Fruit fly (Drosophila melanogaster): ENCODE measurements around the gene CG12713.

Gene CG12713

DNA sequence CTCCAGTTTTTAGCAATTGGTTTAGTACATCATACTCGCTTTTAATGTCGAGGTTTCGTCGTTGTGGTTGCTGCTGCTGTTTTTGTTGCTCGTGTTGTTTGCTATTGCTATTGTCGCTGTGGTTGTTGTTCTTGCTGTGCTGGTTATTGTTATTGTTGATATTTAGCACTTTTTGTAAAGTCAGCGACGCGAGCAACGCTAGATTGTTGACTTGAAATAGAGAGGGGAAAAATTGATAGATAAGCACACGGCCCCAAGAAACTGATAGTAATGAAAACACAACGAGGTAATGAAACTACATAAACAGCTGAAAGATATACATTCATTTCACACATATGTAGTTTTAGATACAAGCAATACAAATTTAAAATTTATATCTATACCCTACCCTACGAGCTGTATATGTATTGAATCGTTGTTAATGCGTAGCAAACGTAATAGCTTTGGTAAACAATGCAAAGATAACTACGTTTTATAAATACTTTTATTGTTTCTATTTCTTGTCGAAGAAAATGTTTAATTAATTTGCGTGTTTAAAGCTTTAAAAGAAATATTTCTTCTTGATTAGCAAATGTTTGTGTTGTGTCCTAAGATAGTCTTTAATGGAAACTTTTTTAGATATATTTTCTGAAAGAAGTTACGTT lies 8.4 kb upstream of the CG12713 start (continued):
- TF ChIP-seq Sox100B (GFP tag; optimal IDR thresholded peaks at IDR 0.05) (peak; percentile 42), Hand (GFP tag; optimal IDR thresholded peaks at IDR 0.05) (no peak), MTF-1 (GFP tag; optimal IDR thresholded peaks at IDR 0.05; ENCODE audit: borderline replicate concordance) (peak; percentile 99), CG11456 (GFP tag; IDR thresholded peaks at IDR 0.05) (no peak), vvl (GFP tag; IDR thresholded peaks at IDR 0.05) (no peak), CG8388 (GFP tag; optimal IDR thresholded peaks at IDR 0.05) (no peak), Rx (GFP tag; IDR thresholded peaks at IDR 0.05) (no peak), gfzf (GFP tag; optimal IDR thresholded peaks at IDR 0.05) (no peak), CG6254 (GFP tag; optimal IDR thresholded peaks at IDR 0.05) (no peak), sc (optimal IDR thresholded peaks at IDR 0.05) (no peak), sc (GFP tag; optimal IDR thresholded peaks at IDR 0.05) (no peak), Dfd (GFP tag; optimal IDR thresholded peaks at IDR 0.05) (no peak), CG10321 (GFP tag; IDR thresholded peaks at IDR 0.05) (no peak), hkb (optimal IDR thresholded peaks at IDR 0.05) (no peak), hkb (GFP tag; IDR thresholded peaks at IDR 0.05) (no peak), zfh2 (GFP tag; optimal IDR thresholded peaks at IDR 0.05) (no peak), zen (tag; optimal IDR thresholded peaks at IDR 0.05) (no peak), CG17385 (GFP tag; optimal IDR thresholded peaks at IDR 0.05) (no peak), ems (GFP tag; optimal IDR thresholded peaks at IDR 0.05) (no peak), CG18764 (GFP tag; optimal IDR thresholded peaks at IDR 0.05) (no peak), B-H1 (GFP tag; IDR thresholded peaks at IDR 0.05) (no peak), Adf1 (GFP tag; IDR thresholded peaks at IDR 0.05) (no peak; the same call in 1 of the 2 replicates), nau (GFP tag; optimal IDR thresholded peaks at IDR 0.05) (peak; percentile 46), CG10267 (tag; optimal IDR thresholded peaks at IDR 0.05) (no peak), z (GFP tag; IDR thresholded peaks at IDR 0.05) (no peak), CG6791 (GFP tag; IDR thresholded peaks at IDR 0.05; ENCODE audit: partially characterized antibody) (no peak), dati (GFP tag; IDR thresholded peaks at IDR 0.05) (no peak), wek (GFP tag; optimal IDR thresholded peaks at IDR 0.05) (peak; percentile 5), CG42726 (GFP tag; IDR thresholded peaks at IDR 0.05; ENCODE audit: partially characterized antibody) (no peak), CG16813 (GFP tag; IDR thresholded peaks at IDR 0.05; ENCODE audit: partially characterized antibody) (no peak), trh (GFP tag; optimal IDR thresholded peaks at IDR 0.05) (no peak), pnt (GFP tag; optimal IDR thresholded peaks at IDR 0.05) (no peak), CG8290 (GFP tag; optimal IDR thresholded peaks at IDR 0.05) (no peak), CG8290 (tag; optimal IDR thresholded peaks at IDR 0.05) (peak in 1 of 2 experiments; percentile 40), MBD-R2 (GFP tag; IDR thresholded peaks at IDR 0.05) (no peak), CTCF (GFP tag; optimal IDR thresholded peaks at IDR 0.05) (no peak), fd64A (GFP tag; optimal IDR thresholded peaks at IDR 0.05) (peak; percentile 19), YL-1 (GFP tag; optimal IDR thresholded peaks at IDR 0.05) (peak; percentile 7), oc (tag; optimal IDR thresholded peaks at IDR 0.05) (no peak), Hmr (GFP tag; optimal IDR thresholded peaks at IDR 0.05) (peak; percentile 15), CG16779 (GFP tag; IDR thresholded peaks at IDR 0.05) (no peak), CG11695 (GFP tag; IDR thresholded peaks at IDR 0.05) (no peak), ftz-f1 (GFP tag; optimal IDR thresholded peaks at IDR 0.05) (no peak), bsh (GFP tag; optimal IDR thresholded peaks at IDR 0.05) (no peak), Six4 (GFP tag; optimal IDR thresholded peaks at IDR 0.05) (no peak), CG7556 (GFP tag; optimal IDR thresholded peaks at IDR 0.05) (no peak), CG17568 (GFP tag; optimal IDR thresholded peaks at IDR 0.05) (peak; percentile 27), NfI (GFP tag; optimal IDR thresholded peaks at IDR 0.05) (no peak), psq (GFP tag; optimal IDR thresholded peaks at IDR 0.05) (no peak), ato (GFP tag; IDR thresholded peaks at IDR 0.05; ENCODE audit: partially characterized antibody) (no peak), CG12659 (GFP tag; optimal IDR thresholded peaks at IDR 0.05) (peak; percentile 14), CG43689 (GFP tag; IDR thresholded peaks at IDR 0.05) (no peak)

All from whole organism, embryonic.